Worm (Caenorhabditis elegans) whole organism, L3 larva: ENCODE data around the gene hlh-8.

Source experiments
- ZK546.5 ChIP-seq: sonication (generic microtip); optimal IDR thresholded peaks from 2 replicates; lab custom pipeline; 2017; ENCODE audit warnings: missing biosample characterization, missing genetic modification characterization
- ama-1 ChIP-seq: fragments of 150-350 bp; optimal IDR thresholded peaks from 2 replicates; lab custom pipeline; 2018
- ceh-16 ChIP-seq: sonication (generic microtip); optimal IDR thresholded peaks from 2 replicates; lab custom pipeline; 2017; ENCODE audit warnings: missing biosample characterization, missing genetic modification characterization
- ceh-28 ChIP-seq: fragments of 150-350 bp; optimal IDR thresholded peaks from 2 replicates; lab custom pipeline; 2014; ENCODE audit warnings: missing biosample characterization, missing genetic modification reagents, missing genetic modification characterization
- ceh-82 ChIP-seq: fragments of 150-350 bp; optimal IDR thresholded peaks from 2 replicates; lab custom pipeline; 2014; ENCODE audit warnings: missing biosample characterization, missing genetic modification characterization
- ceh-9 ChIP-seq: sonication (generic microtip); optimal IDR thresholded peaks from 2 replicates; lab custom pipeline; 2018; ENCODE audit warnings: missing biosample characterization, missing genetic modification characterization
- daf-12 ChIP-seq: fragments of 150-350 bp; optimal IDR thresholded peaks from 2 replicates; lab custom pipeline; 2014; ENCODE audit warnings: missing biosample characterization, missing genetic modification reagents, missing genetic modification characterization
- egl-27 ChIP-seq: sonication (generic microtip); optimal IDR thresholded peaks from 4 replicates; lab custom pipeline; 2017; ENCODE audit warnings: missing biosample characterization, missing genetic modification reagents, missing genetic modification characterization
- egl-5 ChIP-seq: fragments of 150-350 bp; optimal IDR thresholded peaks from 2 replicates; lab custom pipeline; 2017; ENCODE audit warnings: missing biosample characterization, missing genetic modification reagents, missing genetic modification characterization, inconsistent platforms
- elt-2 ChIP-seq: sonication (generic microtip); optimal IDR thresholded peaks from 2 replicates; lab custom pipeline; 2016; ENCODE audit warnings: missing genetic modification reagents, mild to moderate bottlenecking, missing genetic modification characterization, missing compliant biosample characterization
- elt-3 ChIP-seq, 3 experiments: fragments of 150-350 bp in 1 of 3; sonication (generic microtip) in 2 of 3; optimal IDR thresholded peaks; 2 replicates in 2 of 3; 4 replicates in 1 of 3; lab custom pipeline; 2014 to 2017; ENCODE audit warnings: missing biosample characterization in 3 of 3, missing genetic modification characterization in 3 of 3
- eor-1 ChIP-seq, 2 experiments: fragments of 150-350 bp; optimal IDR thresholded peaks; 2 replicates each; lab custom pipeline; 2014 to 2018; ENCODE audit warnings: missing biosample characterization in 2 of 2, missing genetic modification characterization in 2 of 2
- fkh-10 ChIP-seq: sonication (generic microtip); optimal IDR thresholded peaks from 2 replicates; lab custom pipeline; 2017; ENCODE audit warnings: missing biosample characterization, missing genetic modification reagents, missing genetic modification characterization
- hmg-11 ChIP-seq: sonication (generic microtip); optimal IDR thresholded peaks from 2 replicates; lab custom pipeline; 2016; ENCODE audit warnings: missing genetic modification characterization, missing compliant biosample characterization
- lin-15B ChIP-seq: fragments of 150-350 bp; optimal IDR thresholded peaks from 2 replicates; lab custom pipeline; 2014; ENCODE audit warnings: missing biosample characterization, missing genetic modification characterization
- lin-39 ChIP-seq: fragments of 150-350 bp; optimal IDR thresholded peaks from 2 replicates; lab custom pipeline; 2018; ENCODE audit warnings: missing biosample characterization, missing genetic modification reagents, missing genetic modification characterization
- lsy-12 ChIP-seq: sonication (generic microtip); optimal IDR thresholded peaks from 2 replicates; lab custom pipeline; 2016; ENCODE audit warnings: mild to moderate bottlenecking, missing genetic modification characterization, missing compliant biosample characterization
- mdl-1 ChIP-seq: fragments of 150-350 bp; optimal IDR thresholded peaks from 2 replicates; lab custom pipeline; 2014; ENCODE audit warnings: missing biosample characterization, missing genetic modification characterization
- mml-1 ChIP-seq: fragments of 150-350 bp; sonication (generic microtip); optimal IDR thresholded peaks from 3 replicates; lab custom pipeline; 2014; ENCODE audit warnings: missing biosample characterization, missing genetic modification characterization
- nfya-1 ChIP-seq: sonication (generic microtip); optimal IDR thresholded peaks from 2 replicates; lab custom pipeline; 2017; ENCODE audit warnings: missing genetic modification characterization, mild to moderate bottlenecking, missing compliant biosample characterization, antibody characterized with exemption, moderate library complexity; ENCODE audit not compliant: insufficient read depth
- nhr-11 ChIP-seq: fragments of 150-350 bp; optimal IDR thresholded peaks from 2 replicates; lab custom pipeline; 2014; ENCODE audit warnings: missing biosample characterization, missing genetic modification characterization
- nhr-23 ChIP-seq: fragments of 150-350 bp; optimal IDR thresholded peaks from 2 replicates; lab custom pipeline; 2014; ENCODE audit warnings: missing biosample characterization, missing genetic modification reagents, missing genetic modification characterization
- nhr-237 ChIP-seq: fragments of 150-350 bp; optimal IDR thresholded peaks from 2 replicates; lab custom pipeline; 2014; ENCODE audit warnings: missing biosample characterization, missing genetic modification characterization
- nhr-25 ChIP-seq: sonication (generic microtip); optimal IDR thresholded peaks from 2 replicates; lab custom pipeline; 2017; ENCODE audit warnings: missing biosample characterization, missing genetic modification characterization
- nhr-43 ChIP-seq: sonication (generic microtip); optimal IDR thresholded peaks from 2 replicates; lab custom pipeline; 2016; ENCODE audit warnings: mild to moderate bottlenecking, missing genetic modification characterization, missing compliant biosample characterization; ENCODE audit not compliant: poor library complexity, severe bottlenecking
- nhr-67 ChIP-seq: fragments of 150-350 bp; optimal IDR thresholded peaks from 2 replicates; lab custom pipeline; 2014; ENCODE audit warnings: missing biosample characterization, missing genetic modification characterization
- pha-4 ChIP-seq: fragments of 150-350 bp; optimal IDR thresholded peaks from 2 replicates; lab custom pipeline; 2014; ENCODE audit warnings: missing biosample characterization, missing genetic modification reagents, missing genetic modification characterization
- pqm-1 ChIP-seq: fragments of 150-350 bp; optimal IDR thresholded peaks from 2 replicates; lab custom pipeline; 2017; ENCODE audit warnings: missing biosample characterization, missing genetic modification characterization, inconsistent platforms
- sea-2 ChIP-seq: fragments of 150-350 bp; sonication (generic microtip); optimal IDR thresholded peaks from 4 replicates; lab custom pipeline; 2014; ENCODE audit warnings: missing biosample characterization, missing genetic modification reagents, missing genetic modification characterization
- snpc-4 ChIP-seq: fragments of 150-350 bp; optimal IDR thresholded peaks from 2 replicates; lab custom pipeline; 2014; ENCODE audit warnings: missing biosample characterization, missing genetic modification characterization
- tbx-2 ChIP-seq: sonication (generic microtip); optimal IDR thresholded peaks from 2 replicates; lab custom pipeline; 2016; ENCODE audit warnings: mild to moderate bottlenecking, missing genetic modification characterization, missing compliant biosample characterization
- unc-39 ChIP-seq: sonication (generic microtip); optimal IDR thresholded peaks from 4 replicates; lab custom pipeline; 2017; ENCODE audit warnings: missing biosample characterization, missing genetic modification characterization
- unc-62 ChIP-seq: fragments of 150-350 bp; sonication (generic microtip); optimal IDR thresholded peaks from 4 replicates; lab custom pipeline; 2014; ENCODE audit warnings: missing biosample characterization, missing genetic modification reagents, missing genetic modification characterization
- ztf-11 ChIP-seq: fragments of 150-350 bp; optimal IDR thresholded peaks from 2 replicates; lab custom pipeline; 2014; ENCODE audit warnings: missing biosample characterization, missing genetic modification characterization
- ztf-4 ChIP-seq: fragments of 150-350 bp; optimal IDR thresholded peaks from 2 replicates; lab custom pipeline; 2014; ENCODE audit warnings: missing biosample characterization, missing genetic modification characterization

hlh-8 gene

DNA sequence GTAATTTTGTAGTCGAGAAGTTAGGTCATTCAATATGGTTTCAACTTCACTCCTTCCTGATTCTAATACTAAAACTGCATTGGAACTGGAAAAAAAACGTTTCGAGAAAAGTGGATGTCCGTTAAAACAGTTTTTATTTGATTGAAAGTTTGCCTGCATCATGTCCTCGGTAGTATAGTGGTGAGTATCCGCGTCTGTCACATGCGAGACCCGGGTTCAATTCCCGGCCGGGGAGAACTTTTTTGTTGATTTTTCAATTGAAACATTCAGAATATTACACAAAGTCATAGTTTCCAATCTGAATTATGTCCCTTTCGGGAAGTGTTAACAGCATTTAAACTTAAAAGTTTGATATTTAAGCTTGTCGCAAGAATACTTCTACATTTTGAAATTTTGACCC is 32.7 kb downstream of the hlh-8 start:
- TF ChIP-seq elt-2 (tag; lab: Kevin White, UChicago) (peak; percentile 4), daf-12 (tag; lab: Kevin White, UChicago) (no peak)

DNA sequence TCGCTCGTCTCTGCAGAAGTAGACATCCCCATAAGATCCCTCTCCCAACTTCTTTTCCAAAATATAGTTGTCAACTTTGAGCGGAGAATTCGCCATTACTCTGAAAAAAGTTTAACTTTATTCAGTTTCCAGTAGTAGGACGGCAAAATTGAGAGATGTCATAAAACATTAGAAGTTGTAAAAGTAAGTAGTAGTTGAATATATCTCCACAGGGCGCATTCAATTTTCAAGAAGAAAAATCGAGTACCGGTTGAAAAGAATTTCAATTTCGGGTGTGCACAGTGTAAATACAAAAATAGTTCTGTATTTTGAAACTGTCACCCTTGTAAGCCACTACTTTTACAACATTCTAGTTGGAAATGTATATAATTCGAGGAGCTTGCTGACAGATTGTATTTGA is 34.4 kb downstream of the hlh-8 start, which contains the start of gene F22F1.2:
Gene F22F1.2, minus strand, starts transcription at position 101 of the 400 bp plus-strand sequence.
- TF ChIP-seq nhr-11 (tag; lab: Kevin White, UChicago) (no peak), nhr-25 (tag; lab: Kevin White, UChicago) (no peak), eor-1 (tag; optimal IDR thresholded peaks at IDR 0.05; lab: Kevin White, UChicago) (no peak)

DNA sequence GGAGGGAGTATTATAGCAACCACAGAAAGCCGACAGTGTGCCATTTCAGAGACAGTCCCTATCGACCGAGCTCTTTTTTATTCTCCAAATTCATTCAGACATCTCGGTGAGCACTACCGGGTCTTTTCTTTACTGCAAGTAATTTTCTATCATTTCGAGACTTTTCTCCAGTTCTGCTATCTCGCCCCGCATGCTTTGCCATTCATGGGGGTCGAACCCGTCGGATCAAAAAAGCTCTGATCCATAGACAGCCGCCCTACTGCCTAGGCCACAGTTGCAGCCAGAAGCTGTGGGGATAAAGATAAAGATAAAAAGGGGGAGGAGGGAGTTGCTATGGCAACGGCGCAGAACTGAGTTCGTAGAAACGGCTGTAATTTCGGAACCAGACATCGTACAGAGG is 35.2 kb downstream of the hlh-8 start:
- no peak for TF ChIP-seq snpc-4 (tag; lab: Kevin White, UChicago)
- TF ChIP-seq nhr-237 (tag; lab: Kevin White, UChicago) = no peak
- TF ChIP-seq ceh-82 (tag; lab: Kevin White, UChicago) = no peak
- TF ChIP-seq nfya-1 (tag; lab: Kevin White, UChicago) = no peak

DNA sequence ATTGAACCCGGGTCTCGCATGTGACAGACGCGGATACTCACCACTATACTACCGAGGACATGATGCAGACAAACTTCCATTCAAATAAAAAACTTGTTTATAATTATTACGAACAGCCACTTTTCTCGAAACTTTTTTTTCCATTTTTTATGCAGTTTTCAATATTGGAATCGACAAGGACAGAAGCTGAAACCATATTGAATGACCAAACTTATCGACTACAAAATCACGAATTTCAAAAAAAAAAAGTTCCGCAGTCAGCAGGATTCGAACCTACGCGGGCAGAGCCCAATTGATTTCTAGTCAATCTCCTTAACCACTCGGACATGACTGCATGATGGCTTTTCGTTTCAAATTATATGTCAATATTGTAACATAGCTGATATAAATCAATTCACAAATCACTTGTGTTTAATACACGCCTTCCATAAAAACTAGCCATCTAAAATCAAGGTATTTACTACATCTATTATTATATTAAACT is 36.3 kb downstream of the hlh-8 start:
- TF ChIP-seq elt-2 (tag; lab: Kevin White, UChicago) = peak; percentile 2

DNA sequence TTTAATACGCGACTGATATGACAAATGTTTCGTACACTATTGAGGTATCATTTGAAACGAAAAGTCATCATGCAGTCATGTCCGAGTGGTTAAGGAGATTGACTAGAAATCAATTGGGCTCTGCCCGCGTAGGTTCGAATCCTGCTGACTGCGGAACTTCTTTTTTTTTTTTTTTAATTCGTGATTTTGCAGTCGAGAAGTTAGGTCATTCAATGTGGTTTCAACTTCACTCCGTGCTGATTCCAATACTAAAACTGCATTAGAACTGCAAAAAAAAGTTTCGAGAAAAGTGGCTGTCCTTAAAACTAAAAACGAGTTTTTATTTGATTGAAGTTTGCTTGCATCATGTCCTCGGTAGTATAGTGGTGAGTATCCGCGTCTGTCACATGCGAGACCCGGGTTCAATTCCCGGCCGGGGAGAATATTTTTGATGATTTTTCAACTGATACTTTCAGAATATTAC is 38.1 kb downstream of the hlh-8 start:
- TF ChIP-seq hmg-11 = peak; percentile 35
- TF ChIP-seq pha-4 (tag; lab: Kevin White, UChicago) = peak; percentile 5
- peak; percentile 7 for TF ChIP-seq nfya-1 (tag; lab: Kevin White, UChicago)
- peak; percentile 11 for TF ChIP-seq nhr-43 (tag; lab: Kevin White, UChicago)
- peak; percentile 32 for TF ChIP-seq elt-2 (tag; lab: Kevin White, UChicago)
- TF ChIP-seq ceh-28 (tag; lab: Kevin White, UChicago) = peak; percentile 1
- peak; percentile 36 for TF ChIP-seq pqm-1 (tag; lab: Kevin White, UChicago)

DNA sequence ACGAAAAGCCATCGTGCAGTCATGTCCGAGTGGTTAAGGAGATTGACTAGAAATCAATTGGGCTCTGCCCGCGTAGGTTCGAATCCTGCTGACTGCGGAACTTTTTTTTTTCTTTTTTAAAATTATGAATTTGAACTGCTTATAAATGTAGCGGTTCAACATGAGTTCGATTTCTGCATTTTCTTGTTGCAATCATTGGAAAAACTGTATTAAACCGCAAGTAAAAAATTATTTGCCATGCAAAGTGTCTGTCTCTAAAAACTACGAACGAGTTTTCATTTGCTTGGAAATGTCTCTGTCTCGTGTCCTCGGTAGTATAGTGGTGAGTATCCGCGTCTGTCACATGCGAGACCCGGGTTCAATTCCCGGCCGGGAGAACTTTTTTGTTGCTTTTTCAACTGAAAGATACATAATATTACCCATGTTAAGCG is 39.2 kb downstream of the hlh-8 start:
- peak; percentile 1 for TF ChIP-seq lin-15B (tag; lab: Kevin White, UChicago)
- peak; percentile 20 for TF ChIP-seq nhr-23 (tag; lab: Kevin White, UChicago)
- peak; percentile 11 for TF ChIP-seq lin-39 (tag; lab: Kevin White, UChicago)
- TF ChIP-seq pha-4 (tag; lab: Kevin White, UChicago) = peak; percentile 49
- TF ChIP-seq elt-2 (tag; lab: Kevin White, UChicago) = peak; percentile 12
- TF ChIP-seq nfya-1 (tag; lab: Kevin White, UChicago) = peak; percentile 32
- TF ChIP-seq, all 47 proteins: peak for 6; not testable (repeated sequence) for 41

DNA sequence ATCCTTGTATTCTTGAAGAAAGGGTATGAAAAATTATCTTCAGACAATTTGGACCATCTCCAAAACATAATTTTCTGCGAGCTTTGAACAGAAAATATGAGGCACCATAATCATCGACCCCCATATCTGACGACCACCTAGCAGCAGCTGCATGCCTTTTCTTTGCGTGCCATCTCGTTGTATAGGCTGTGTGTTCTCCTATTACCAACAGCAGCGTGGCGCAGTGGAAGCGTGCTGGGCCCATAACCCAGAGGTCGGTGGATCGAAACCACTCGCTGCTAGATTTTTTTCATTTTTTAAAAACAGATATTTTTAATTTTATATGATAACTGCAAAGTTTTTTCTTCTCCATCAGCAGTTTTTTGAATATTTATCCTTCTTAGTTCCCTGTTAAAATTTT is 39.7 kb downstream of the hlh-8 start:
- TF ChIP-seq nhr-43 (tag; lab: Kevin White, UChicago) (peak; percentile 51), mdl-1 (no peak), unc-39 (tag; lab: Kevin White, UChicago) (no peak)

DNA sequence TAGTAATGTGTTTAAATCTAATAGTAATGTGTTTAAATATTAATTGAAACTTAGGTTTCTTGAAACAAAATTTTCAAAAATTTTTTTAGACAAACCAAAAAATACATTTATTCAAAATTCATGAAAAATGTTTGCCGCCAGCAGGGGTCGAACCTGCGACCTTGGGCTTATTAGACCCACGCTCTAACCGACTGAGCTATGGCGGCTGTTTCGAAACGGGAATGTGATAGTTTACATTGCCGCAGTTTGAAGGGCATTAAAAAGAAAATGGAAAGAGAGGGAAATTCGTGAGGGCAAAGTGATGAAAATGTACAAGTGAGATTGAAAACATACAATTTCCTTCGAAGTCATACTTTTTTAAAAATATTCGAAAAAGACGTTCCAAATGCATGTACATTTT is 40.2 kb downstream of the hlh-8 start:
- TF ChIP-seq ceh-9 (tag; lab: Kevin White, UChicago) = no peak
- peak; percentile 61 for TF ChIP-seq nhr-25 (tag; lab: Kevin White, UChicago)
- TF ChIP-seq lin-15B (tag; lab: Kevin White, UChicago) = no peak
- TF ChIP-seq egl-27 (tag; lab: Kevin White, UChicago) = peak; percentile 21
- TF ChIP-seq ZK546.5 (tag; lab: Kevin White, UChicago) = no peak
- TF ChIP-seq egl-5 (tag; lab: Kevin White, UChicago) = no peak
- no peak for TF ChIP-seq ceh-16
- TF ChIP-seq ama-1 (lab: Kevin White, UChicago) = no peak
- TF ChIP-seq nhr-43 (tag; lab: Kevin White, UChicago) = peak; percentile 40
- TF ChIP-seq nhr-23 (tag; lab: Kevin White, UChicago) = no peak
- peak; percentile 38 for TF ChIP-seq nfya-1 (tag; lab: Kevin White, UChicago)
- no peak for TF ChIP-seq tbx-2 (tag; lab: Kevin White, UChicago)
- no peak for TF ChIP-seq lsy-12 (tag; lab: Kevin White, UChicago)
- no peak for TF ChIP-seq unc-62 (GFP tag; lab: Kevin White, UChicago)
- TF ChIP-seq ceh-28 (tag; lab: Kevin White, UChicago) = no peak
- peak; percentile 32 for TF ChIP-seq pha-4 (tag; lab: Kevin White, UChicago)
- no peak for TF ChIP-seq mdl-1
- TF ChIP-seq ztf-4 = no peak
- TF ChIP-seq hmg-11 = peak; percentile 55
- TF ChIP-seq nhr-237 (tag; lab: Kevin White, UChicago) = no peak
- TF ChIP-seq elt-3 (tag; optimal IDR thresholded peaks at IDR 0.05; lab: Kevin White, UChicago) = no peak
- no peak for TF ChIP-seq sea-2 (GFP tag; lab: Kevin White, UChicago)
- TF ChIP-seq fkh-10 (GFP tag; lab: Kevin White, UChicago) = no peak
- TF ChIP-seq pqm-1 (tag; lab: Kevin White, UChicago) = peak; percentile 20
- TF ChIP-seq ztf-11 = no peak
- no peak for TF ChIP-seq mml-1
- no peak for TF ChIP-seq nhr-67
